Worm (Caenorhabditis elegans) whole organism, L4/young adult: Measurements from ENCODE around the gene T06D8.10.

Source experiments
- W03F9.2 ChIP-seq: fragments of 150-350 bp; optimal IDR thresholded peaks from 2 replicates; lab custom pipeline; 2014; ENCODE audit warnings: missing biosample characterization, missing genetic modification characterization
- dao-5 ChIP-seq: sonication (generic microtip); optimal IDR thresholded peaks from 2 replicates; lab custom pipeline; 2016; ENCODE audit warnings: missing genotype, missing genetic modification characterization, moderate library complexity, missing compliant biosample characterization
- him-1 ChIP-seq: sonication (generic microtip); optimal IDR thresholded peaks from 2 replicates; lab custom pipeline; 2016; ENCODE audit warnings: missing genotype, missing genetic modification reagents, missing genetic modification characterization, missing compliant biosample characterization

- no peak for TF ChIP-seq W03F9.2 (tag; lab: Kevin White, UChicago)
- TF ChIP-seq him-1, result no peak
- no peak for TF ChIP-seq dao-5
These were observed 11.0 kb downstream of the T06D8.10 start, which contains the start of gene cchl-1 for ce11 chrII:11236274-11236673.
